Fruit fly (Drosophila melanogaster): Measurements from ENCODE around the gene Art9.

- TF ChIP-seq Myc (optimal IDR thresholded peaks at IDR 0.05) (no peak), Sin3A (optimal IDR thresholded peaks at IDR 0.05) (no peak), insv (optimal IDR thresholded peaks at IDR 0.05) (no peak), psq (optimal IDR thresholded peaks at IDR 0.05) (no peak)
Observed at dm6 chr3R:13927543-13927942, 15.7 kb downstream of the Art9 start.
